Worm (Caenorhabditis elegans) whole organism, young adult: ENCODE measurements around the gene gmap-3.

ENCODE experiments used
- B0261.1 ChIP-seq: sonication (generic microtip); optimal IDR thresholded peaks from 2 replicates; lab custom pipeline; 2016; ENCODE audit warnings: mild to moderate bottlenecking, missing genetic modification characterization, moderate library complexity, missing compliant biosample characterization
- C17E4.6 ChIP-seq: fragments of 200-800 bp; sonication (Bioruptor generic); IDR thresholded peaks from 2 replicates; pipeline ENCODE4 v1.3.6; 2022; ENCODE audit warnings: missing genetic modification reagents, missing genetic modification characterization, missing compliant biosample characterization
- F39B2.1 ChIP-seq: fragments of 200-800 bp; sonication (Bioruptor generic); IDR thresholded peaks from 2 replicates; pipeline ENCODE4 v1.3.6; 2022; ENCODE audit warnings: missing genetic modification reagents, missing genetic modification characterization, missing compliant biosample characterization
- F52B5.7 ChIP-seq: sonication (generic microtip); optimal IDR thresholded peaks from 2 replicates; lab custom pipeline; 2016; ENCODE audit warnings: mild to moderate bottlenecking, missing genetic modification characterization, missing compliant biosample characterization
- T07F8.4 ChIP-seq: sonication (generic microtip); optimal IDR thresholded peaks from 2 replicates; lab custom pipeline; 2016; ENCODE audit warnings: mild to moderate bottlenecking, missing genetic modification characterization, moderate library complexity, missing compliant biosample characterization
- akir-1 ChIP-seq: fragments of 200-800 bp; sonication (Bioruptor generic); optimal IDR thresholded peaks from 2 replicates; lab custom pipeline; 2018; ENCODE audit warnings: mild to moderate bottlenecking, missing genetic modification characterization, moderate library complexity, missing compliant biosample characterization
- ama-1 ChIP-seq, 3 experiments: fragments of 150-350 bp in 1 of 3; sonication (generic microtip) in 2 of 3; optimal IDR thresholded peaks; 2 replicates each; lab custom pipeline; 2014 to 2018; ENCODE audit warnings: missing biosample characterization in 2 of 3, missing genetic modification characterization in 2 of 3, missing genetic modification reagents in 2 of 3
- bed-1 ChIP-seq: fragments of 200-800 bp; sonication (Bioruptor generic); IDR thresholded peaks from 2 replicates; pipeline ENCODE4 v1.3.6; 2022; ENCODE audit warnings: missing genetic modification reagents, missing genetic modification characterization, missing compliant biosample characterization
- cebp-1 ChIP-seq, 2 experiments: fragments of 200-800 bp in 1 of 2; sonication (Bioruptor generic) in 1 of 2; sonication (generic microtip) in 1 of 2; IDR thresholded peaks in 1 of 2; optimal IDR thresholded peaks in 1 of 2; 2 replicates each; pipeline versions ENCODE4 v1.3.6 to Lab custom; 2017 to 2022; ENCODE audit warnings: missing compliant biosample characterization in 2 of 2, missing genetic modification characterization in 2 of 2, mild to moderate bottlenecking in 1 of 2, missing genetic modification reagents in 1 of 2, moderate library complexity in 1 of 2
- ceh-27 ChIP-seq: fragments of 200-800 bp; sonication (Bioruptor generic); optimal IDR thresholded peaks from 2 replicates; lab custom pipeline; 2018; ENCODE audit warnings: mild to moderate bottlenecking, missing genetic modification characterization, moderate library complexity, missing compliant biosample characterization
- ceh-40 ChIP-seq: fragments of 200-800 bp; sonication (Bioruptor generic); IDR thresholded peaks from 2 replicates; pipeline ENCODE4 v1.3.6; 2022; ENCODE audit warnings: missing genetic modification characterization, missing compliant biosample characterization
- ceh-58 ChIP-seq: fragments of 200-800 bp; sonication (Bioruptor generic); IDR thresholded peaks from 2 replicates; pipeline ENCODE4 v1.3.6; 2022; ENCODE audit warnings: missing genetic modification characterization, missing compliant biosample characterization
- dpl-1 ChIP-seq: fragments of 150-350 bp; optimal IDR thresholded peaks from 2 replicates; lab custom pipeline; 2014; ENCODE audit warnings: missing biosample characterization, missing genetic modification reagents, missing genetic modification characterization
- efl-1 ChIP-seq: fragments of 150-350 bp; optimal IDR thresholded peaks from 2 replicates; lab custom pipeline; 2014; ENCODE audit warnings: missing biosample characterization, missing genetic modification reagents, missing genetic modification characterization
- egrh-3 ChIP-seq: fragments of 200-800 bp; sonication (Bioruptor generic); IDR thresholded peaks from 2 replicates; pipeline ENCODE4 v1.3.6; 2022; ENCODE audit warnings: missing genetic modification reagents, missing genetic modification characterization, missing compliant biosample characterization
- ekl-4 ChIP-seq: fragments of 200-800 bp; sonication (Bioruptor generic); IDR thresholded peaks from 2 replicates; pipeline ENCODE4 v1.3.6; 2022; ENCODE audit warnings: missing genetic modification reagents, missing genetic modification characterization, missing compliant biosample characterization
- ets-4 ChIP-seq: fragments of 200-800 bp; sonication (Bioruptor generic); optimal IDR thresholded peaks from 2 replicates; lab custom pipeline; 2018; ENCODE audit warnings: mild to moderate bottlenecking, missing genetic modification characterization, missing compliant biosample characterization
- fkh-3 ChIP-seq: sonication (generic microtip); optimal IDR thresholded peaks from 2 replicates; lab custom pipeline; 2016; ENCODE audit warnings: mild to moderate bottlenecking, missing genetic modification characterization, missing compliant biosample characterization
- gei-17 ChIP-seq: fragments of 200-800 bp; sonication (Bioruptor generic); optimal IDR thresholded peaks from 2 replicates; lab custom pipeline; 2018; ENCODE audit warnings: mild to moderate bottlenecking, missing genetic modification characterization, missing compliant biosample characterization
- hsf-1 ChIP-seq: fragments of 200-800 bp; sonication (Bioruptor generic); IDR thresholded peaks from 2 replicates; pipeline ENCODE4 v1.3.6; 2022; ENCODE audit warnings: missing genetic modification reagents, missing genetic modification characterization, missing compliant biosample characterization
- lag-1 ChIP-seq: fragments of 200-800 bp; sonication (Bioruptor generic); IDR thresholded peaks from 2 replicates; pipeline ENCODE4 v1.3.6; 2022; ENCODE audit warnings: missing genetic modification reagents, missing genetic modification characterization, missing compliant biosample characterization
- let-526 ChIP-seq: fragments of 200-800 bp; sonication (Bioruptor generic); IDR thresholded peaks from 2 replicates; pipeline ENCODE4 v1.3.6; 2022; ENCODE audit warnings: missing genetic modification reagents, missing genetic modification characterization, missing compliant biosample characterization
- let-607 ChIP-seq, 2 experiments: fragments of 200-800 bp in 1 of 2; sonication (Bioruptor generic) in 1 of 2; sonication (generic microtip) in 1 of 2; optimal IDR thresholded peaks; 2 replicates each; lab custom pipeline; 2016 to 2018; ENCODE audit warnings: mild to moderate bottlenecking in 2 of 2, missing compliant biosample characterization in 2 of 2, missing genetic modification characterization in 2 of 2, moderate library complexity in 2 of 2, missing genotype in 1 of 2
- lin-26 ChIP-seq: fragments of 200-800 bp; sonication (Bioruptor generic); IDR thresholded peaks from 2 replicates; pipeline ENCODE4 v1.3.6; 2022; ENCODE audit warnings: missing genetic modification reagents, missing genetic modification characterization, missing compliant biosample characterization
- lin-35 ChIP-seq, 3 experiments: fragments of 150-350 bp in 2 of 3; sonication (generic microtip) in 1 of 3; optimal IDR thresholded peaks; 2 replicates each; lab custom pipeline; 2014 to 2018; ENCODE audit warnings: missing biosample characterization in 3 of 3, missing genetic modification characterization in 3 of 3, missing genetic modification reagents in 3 of 3
- madf-3 ChIP-seq: fragments of 200-800 bp; sonication (Bioruptor generic); IDR thresholded peaks from 2 replicates; pipeline ENCODE4 v1.3.6; 2022; ENCODE audit warnings: missing genetic modification reagents, missing genetic modification characterization, missing compliant biosample characterization
- madf-8 ChIP-seq: fragments of 200-800 bp; sonication (Bioruptor generic); conservative IDR thresholded peaks from 2 replicates; pipeline ENCODE4 v1.3.6; 2022; ENCODE audit warnings: missing genetic modification reagents, missing genetic modification characterization, missing compliant biosample characterization
- mes-4 ChIP-seq: sonication (generic microtip); optimal IDR thresholded peaks from 2 replicates; lab custom pipeline; 2016; ENCODE audit warnings: missing genotype, missing genetic modification characterization, missing compliant biosample characterization
- mxl-1 ChIP-seq: sonication (generic microtip); optimal IDR thresholded peaks from 2 replicates; lab custom pipeline; 2016; ENCODE audit warnings: missing genetic modification characterization, missing compliant biosample characterization
- nfya-1 ChIP-seq: sonication (generic microtip); optimal IDR thresholded peaks from 2 replicates; lab custom pipeline; 2017; ENCODE audit warnings: antibody characterized with exemption, missing compliant biosample characterization, missing genetic modification characterization, borderline replicate concordance; ENCODE audit not compliant: insufficient read depth
- nhr-120 ChIP-seq: fragments of 200-800 bp; sonication (Bioruptor generic); IDR thresholded peaks from 2 replicates; pipeline ENCODE4 v1.3.6; 2022; ENCODE audit warnings: missing genetic modification characterization, missing compliant biosample characterization
- nhr-27 ChIP-seq: fragments of 200-800 bp; sonication (Bioruptor generic); optimal IDR thresholded peaks from 2 replicates; lab custom pipeline; 2018; ENCODE audit warnings: mild to moderate bottlenecking, missing genetic modification characterization, moderate library complexity, missing compliant biosample characterization
- nhr-80 ChIP-seq: sonication (generic microtip); optimal IDR thresholded peaks from 2 replicates; lab custom pipeline; 2016; ENCODE audit warnings: missing genetic modification characterization, missing compliant biosample characterization
- rcor-1 ChIP-seq: fragments of 200-800 bp; sonication (Bioruptor generic); IDR thresholded peaks from 2 replicates; pipeline ENCODE4 v1.3.6; 2022; ENCODE audit warnings: missing genetic modification reagents, missing genetic modification characterization, missing compliant biosample characterization
- repo-1 ChIP-seq: sonication (generic microtip); optimal IDR thresholded peaks from 2 replicates; lab custom pipeline; 2017; ENCODE audit warnings: mild to moderate bottlenecking, missing genetic modification characterization, missing compliant biosample characterization
- snpc-1.1 ChIP-seq: sonication (generic microtip); optimal IDR thresholded peaks from 2 replicates; lab custom pipeline; 2017; ENCODE audit warnings: missing genetic modification characterization, mild to moderate bottlenecking, missing compliant biosample characterization, antibody characterized with exemption, moderate library complexity, missing genotype, missing genetic modification reagents; ENCODE audit not compliant: insufficient read depth
- snpc-1.3 ChIP-seq: sonication (generic microtip); optimal IDR thresholded peaks from 2 replicates; lab custom pipeline; 2017; ENCODE audit warnings: missing genetic modification characterization, mild to moderate bottlenecking, missing compliant biosample characterization, antibody characterized with exemption, moderate library complexity, missing genotype, missing genetic modification reagents; ENCODE audit not compliant: insufficient read depth
- tlf-1 ChIP-seq: fragments of 200-800 bp; sonication (Bioruptor generic); optimal IDR thresholded peaks from 2 replicates; lab custom pipeline; 2018; ENCODE audit warnings: mild to moderate bottlenecking, missing genetic modification characterization, missing compliant biosample characterization
- unc-130 ChIP-seq: sonication (generic microtip); optimal IDR thresholded peaks from 2 replicates; lab custom pipeline; 2016; ENCODE audit warnings: missing genetic modification reagents, missing genetic modification characterization, missing compliant biosample characterization
- xnd-1 ChIP-seq: sonication (generic microtip); optimal IDR thresholded peaks from 2 replicates; lab custom pipeline; 2016; ENCODE audit warnings: missing genotype, missing genetic modification reagents, missing genetic modification characterization, missing compliant biosample characterization
- ztf-3 ChIP-seq: fragments of 200-800 bp; sonication (Bioruptor generic); optimal IDR thresholded peaks from 2 replicates; lab custom pipeline; 2018; ENCODE audit warnings: mild to moderate bottlenecking, missing genetic modification characterization, missing compliant biosample characterization

gmap-3 gene

ce11 chrX:12907502-12907901, 33.3 kb downstream of the gmap-3 start, which contains the start of gene pqn-18:
TSS of gene pqn-18 (plus strand) at chrX:12907832.
- TF ChIP-seq cebp-1 (GFP tag; IDR thresholded peaks at IDR 0.05; lab: Robert Waterston, UW) (no peak), cebp-1 (tag; optimal IDR thresholded peaks at IDR 0.05; lab: Kevin White, UChicago) (peak; percentile 34), ama-1 (optimal IDR thresholded peaks at IDR 0.05; lab: Kevin White, UChicago) (no peak), ama-1 (GFP tag; optimal IDR thresholded peaks at IDR 0.05; lab: Kevin White, UChicago) (no peak), fkh-3 (no peak), mxl-1 (tag; lab: Kevin White, UChicago) (no peak), nhr-27 (no peak), nhr-80 (tag; lab: Kevin White, UChicago) (peak; percentile 85), ekl-4 (GFP tag; lab: Robert Waterston, UW) (no peak), ztf-3 (GFP tag; lab: Kevin White, UChicago) (no peak), F52B5.7 (tag; lab: Kevin White, UChicago) (no peak), unc-130 (GFP tag; lab: Kevin White, UChicago) (no peak), efl-1 (GFP tag; lab: Kevin White, UChicago) (no peak)
- TF ChIP-seq, all 124 proteins: peak for 2

ce11 chrX:12903810-12904209, 36.9 kb downstream of the gmap-3 start:
- TF ChIP-seq rcor-1 (no peak), egrh-3 (GFP tag; lab: Robert Waterston, UW) (no peak), akir-1 (GFP tag; lab: Kevin White, UChicago) (no peak), let-607 (tag; optimal IDR thresholded peaks at IDR 0.05; lab: Kevin White, UChicago) (no peak), madf-3 (no peak), lin-35 (GFP tag; optimal IDR thresholded peaks at IDR 0.05; lab: Kevin White, UChicago) (no peak), nhr-120 (no peak), mes-4 (tag; lab: Kevin White, UChicago) (no peak), madf-8 (GFP tag; lab: Robert Waterston, UW) (no peak), dpl-1 (GFP tag; lab: Kevin White, UChicago) (no peak)
- TF ChIP-seq, all 124 proteins: peak for 0

- TF ChIP-seq ceh-40 (GFP tag; lab: Robert Waterston, UW) (no peak), ceh-27 (GFP tag; lab: Kevin White, UChicago) (peak; percentile 15), let-526 (no peak), unc-130 (GFP tag; lab: Kevin White, UChicago) (no peak), tlf-1 (GFP tag; lab: Kevin White, UChicago) (no peak), nfya-1 (tag; lab: Kevin White, UChicago) (no peak)
- TF ChIP-seq, all 124 proteins: peak for 1
Observed at ce11 chrX:12902057-12902652, 38.6 kb downstream of the gmap-3 start.

- TF ChIP-seq lin-26 (GFP tag; lab: Robert Waterston, UW) (no peak), xnd-1 (tag; lab: Kevin White, UChicago) (no peak), ets-4 (GFP tag; lab: Kevin White, UChicago) (no peak), snpc-1.1 (tag; lab: Kevin White, UChicago) (no peak), T07F8.4 (tag; lab: Kevin White, UChicago) (no peak), C17E4.6 (GFP tag; lab: Robert Waterston, UW) (no peak), lag-1 (GFP tag; lab: Robert Waterston, UW) (no peak), lin-35 (GFP tag; optimal IDR thresholded peaks at IDR 0.05; lab: Kevin White, UChicago) (no peak), bed-1 (GFP tag; lab: Robert Waterston, UW) (no peak), F39B2.1 (no peak), hsf-1 (GFP tag; lab: Robert Waterston, UW) (no peak), madf-8 (GFP tag; lab: Robert Waterston, UW) (no peak), gei-17 (GFP tag; lab: Kevin White, UChicago) (no peak), B0261.1 (tag; lab: Kevin White, UChicago) (no peak), ceh-58 (GFP tag; lab: Robert Waterston, UW) (no peak), nfya-1 (tag; lab: Kevin White, UChicago) (no peak), snpc-1.3 (tag; lab: Kevin White, UChicago) (no peak), repo-1 (tag; lab: Kevin White, UChicago) (no peak)
Observed at ce11 chrX:12899140-12899888, 41.4 kb downstream of the gmap-3 start.
